Fruit fly (Drosophila melanogaster) whole organism, embryonic: ENCODE results near the gene ClC-a.
A peak's percentile ranks its signal among the peaks of the same experiment; 100 is the strongest.

ENCODE experiments used
- CG10267 ChIP-seq: fragments of 200-800 bp; sonication (Bioruptor generic); optimal IDR thresholded peaks from 2 replicates; lab custom pipeline; 2018; ENCODE audit warnings: missing biosample characterization, mild to moderate bottlenecking, missing genetic modification characterization, moderate library complexity
- CG10274 ChIP-seq: fragments of 200-800 bp; sonication (Bioruptor generic); optimal IDR thresholded peaks from 3 replicates; lab custom pipeline; 2017; ENCODE audit warnings: missing biosample characterization, mild to moderate bottlenecking, missing genetic modification characterization
- CG11504 ChIP-seq: fragments of 200-800 bp; sonication (Bioruptor generic); optimal IDR thresholded peaks from 3 replicates; lab custom pipeline; 2019; ENCODE audit warnings: missing biosample characterization, mild to moderate bottlenecking, missing genetic modification characterization, moderate library complexity
- CG13624 ChIP-seq: fragments of 200-800 bp; sonication (Bioruptor generic); optimal IDR thresholded peaks from 2 replicates; lab custom pipeline; 2016; ENCODE audit warnings: missing biosample characterization, missing genetic modification characterization
- CG15479 ChIP-seq: fragments of 200-800 bp; sonication (Bioruptor generic); optimal IDR thresholded peaks from 3 replicates; lab custom pipeline; 2019; ENCODE audit warnings: missing biosample characterization, mild to moderate bottlenecking, missing genetic modification characterization, moderate library complexity
- CG1603 ChIP-seq: fragments of 200-800 bp; sonication (Bioruptor generic); optimal IDR thresholded peaks from 2 replicates; lab custom pipeline; 2019; ENCODE audit warnings: missing biosample characterization, mild to moderate bottlenecking, missing genetic modification characterization, moderate library complexity
- CG16779 ChIP-seq: fragments of 200-800 bp; sonication (Bioruptor generic); IDR thresholded peaks from 2 replicates; pipeline ENCODE4 v1.3.6; 2022; ENCODE audit warnings: missing biosample characterization, missing genetic modification characterization
- CG16813 ChIP-seq: fragments of 200-800 bp; sonication (Bioruptor generic); IDR thresholded peaks from 3 replicates; pipeline ENCODE4 v1.3.6; 2022; ENCODE audit warnings: missing biosample characterization, missing genetic modification characterization; ENCODE audit not compliant: partially characterized antibody
- CG18262 ChIP-seq: fragments of 200-800 bp; optimal IDR thresholded peaks from 3 replicates; lab custom pipeline; 2019; ENCODE audit warnings: missing biosample characterization, mild to moderate bottlenecking, missing genetic modification characterization, moderate library complexity
- CG1832 ChIP-seq: fragments of 200-800 bp; sonication (Bioruptor generic); optimal IDR thresholded peaks from 2 replicates; lab custom pipeline; 2017; ENCODE audit warnings: missing biosample characterization, mild to moderate bottlenecking, missing genetic modification characterization, inconsistent platforms
- CG18476 ChIP-seq: fragments of 200-800 bp; sonication (Bioruptor generic); optimal IDR thresholded peaks from 2 replicates; lab custom pipeline; 2016; ENCODE audit warnings: missing biosample characterization, mild to moderate bottlenecking, missing genetic modification characterization
- CG2199 ChIP-seq: fragments of 200-800 bp; sonication (Bioruptor generic); IDR thresholded peaks from 3 replicates; pipeline ENCODE4 v1.3.6; 2022; ENCODE audit warnings: missing biosample characterization, missing genetic modification characterization
- CG2875 ChIP-seq: fragments of 200-800 bp; sonication (Bioruptor generic); optimal IDR thresholded peaks from 2 replicates; lab custom pipeline; 2017; ENCODE audit warnings: missing biosample characterization, mild to moderate bottlenecking, missing genetic modification characterization, missing genetic modification reagents
- CG2889 ChIP-seq: fragments of 200-800 bp; sonication (Bioruptor generic); IDR thresholded peaks from 3 replicates; pipeline ENCODE4 v1.3.6; 2022; ENCODE audit warnings: missing biosample characterization, missing genetic modification characterization
- CG31224 ChIP-seq: fragments of 200-800 bp; sonication (Bioruptor generic); IDR thresholded peaks from 2 replicates; pipeline ENCODE4 v1.3.6; 2022; ENCODE audit warnings: missing biosample characterization, missing genetic modification characterization
- CG7357 ChIP-seq: fragments of 200-800 bp; sonication (Bioruptor generic); IDR thresholded peaks from 3 replicates; pipeline ENCODE4 v1.3.6; 2022; ENCODE audit warnings: missing biosample characterization, missing genetic modification characterization
- CG7928 ChIP-seq: fragments of 200-800 bp; sonication (Bioruptor generic); optimal IDR thresholded peaks from 2 replicates; lab custom pipeline; 2017; ENCODE audit warnings: missing biosample characterization, mild to moderate bottlenecking, missing genetic modification characterization
- CG8359 ChIP-seq: fragments of 200-800 bp; sonication (Bioruptor generic); optimal IDR thresholded peaks from 2 replicates; lab custom pipeline; 2017; ENCODE audit warnings: missing biosample characterization, mild to moderate bottlenecking, missing genetic modification characterization, borderline replicate concordance
- CG9932 ChIP-seq: fragments of 200-800 bp; sonication (Bioruptor generic); IDR thresholded peaks from 2 replicates; pipeline ENCODE4 v1.3.6; 2022; ENCODE audit warnings: missing biosample characterization, missing genetic modification characterization
- D19A ChIP-seq: fragments of 200-800 bp; optimal IDR thresholded peaks from 3 replicates; lab custom pipeline; 2019; ENCODE audit warnings: missing biosample characterization, mild to moderate bottlenecking, missing genetic modification characterization, moderate library complexity
- Fer2 ChIP-seq: fragments of 200-800 bp; sonication (Bioruptor generic); optimal IDR thresholded peaks from 2 replicates; lab custom pipeline; 2018; ENCODE audit warnings: missing biosample characterization, mild to moderate bottlenecking, missing genetic modification characterization, moderate library complexity
- HmgD ChIP-seq: fragments of 200-800 bp; sonication (Bioruptor generic); optimal IDR thresholded peaks from 3 replicates; lab custom pipeline; 2016; ENCODE audit warnings: missing biosample characterization, missing genetic modification characterization
- HmgZ ChIP-seq: fragments of 200-800 bp; sonication (Bioruptor generic); optimal IDR thresholded peaks from 2 replicates; lab custom pipeline; 2018; ENCODE audit warnings: missing biosample characterization, mild to moderate bottlenecking, missing genetic modification characterization
- Hmr ChIP-seq: fragments of 200-800 bp; sonication (Bioruptor generic); optimal IDR thresholded peaks from 3 replicates; lab custom pipeline; 2017; ENCODE audit warnings: mild to moderate bottlenecking, missing biosample characterization, missing genetic modification reagents, missing genetic modification characterization
- Hsf ChIP-seq: fragments of 200-800 bp; sonication (Bioruptor generic); optimal IDR thresholded peaks from 3 replicates; lab custom pipeline; 2016; ENCODE audit warnings: missing biosample characterization, missing genetic modification characterization
- Kr ChIP-seq: fragments of 200-800 bp; sonication (Bioruptor generic); optimal IDR thresholded peaks from 2 replicates; lab custom pipeline; 2017; ENCODE audit warnings: missing biosample characterization, mild to moderate bottlenecking, missing genetic modification characterization
- Mad ChIP-seq: fragments of 200-800 bp; sonication (Bioruptor generic); optimal IDR thresholded peaks from 2 replicates; lab custom pipeline; 2016; ENCODE audit warnings: missing biosample characterization, missing genetic modification characterization
- NFAT ChIP-seq: fragments of 200-800 bp; sonication (Bioruptor generic); IDR thresholded peaks from 2 replicates; pipeline ENCODE4 v1.3.6; 2022; ENCODE audit warnings: missing biosample characterization, missing genetic modification characterization
- Nf-YC ChIP-seq: fragments of 200-800 bp; optimal IDR thresholded peaks from 3 replicates; lab custom pipeline; 2019; ENCODE audit warnings: missing biosample characterization, mild to moderate bottlenecking, missing genetic modification characterization, moderate library complexity
- Spps ChIP-seq: fragments of 200-800 bp; sonication (Bioruptor generic); optimal IDR thresholded peaks from 2 replicates; lab custom pipeline; 2018; ENCODE audit warnings: missing biosample characterization, mild to moderate bottlenecking, missing genetic modification characterization
- Sry-δ ChIP-seq: fragments of 200-800 bp; sonication (Bioruptor generic); optimal IDR thresholded peaks from 2 replicates; lab custom pipeline; 2016; ENCODE audit warnings: missing biosample characterization, missing genetic modification characterization
- YL-1 ChIP-seq: fragments of 200-800 bp; sonication (Bioruptor generic); optimal IDR thresholded peaks from 3 replicates; lab custom pipeline; 2017; ENCODE audit warnings: missing biosample characterization, mild to moderate bottlenecking, missing genetic modification characterization
- amos ChIP-seq: fragments of 200-800 bp; sonication (Bioruptor generic); IDR thresholded peaks from 2 replicates; pipeline ENCODE4 v1.3.6; 2022; ENCODE audit warnings: missing biosample characterization, missing genetic modification characterization; ENCODE audit not compliant: partially characterized antibody
- ap ChIP-seq: fragments of 200-800 bp; sonication (Bioruptor generic); IDR thresholded peaks from 2 replicates; pipeline ENCODE4 v1.3.6; 2022; ENCODE audit warnings: missing biosample characterization, missing genetic modification characterization
- cas ChIP-seq: fragments of 200-800 bp; sonication (Bioruptor generic); IDR thresholded peaks from 2 replicates; pipeline ENCODE4 v1.3.6; 2022; ENCODE audit warnings: missing biosample characterization, missing genetic modification characterization
- emc ChIP-seq: fragments of 200-800 bp; sonication (Bioruptor generic); optimal IDR thresholded peaks from 2 replicates; lab custom pipeline; 2016; ENCODE audit warnings: missing biosample characterization, missing genetic modification characterization
- fd102C ChIP-seq: fragments of 200-800 bp; sonication (Bioruptor generic); optimal IDR thresholded peaks from 2 replicates; lab custom pipeline; 2018; ENCODE audit warnings: missing biosample characterization, mild to moderate bottlenecking, missing genetic modification characterization, moderate library complexity
- her ChIP-seq: fragments of 200-800 bp; sonication (Bioruptor generic); optimal IDR thresholded peaks from 2 replicates; lab custom pipeline; 2016; ENCODE audit warnings: missing biosample characterization, missing genetic modification characterization
- hth ChIP-seq: fragments of >200 bp; optimal IDR thresholded peaks from 2 replicates; lab custom pipeline; 2017; ENCODE audit warnings: inconsistent platforms
- jigr1 ChIP-seq: fragments of 200-800 bp; sonication (Bioruptor generic); IDR thresholded peaks from 3 replicates; pipeline ENCODE4 v1.3.6; 2022; ENCODE audit warnings: missing biosample characterization, missing genetic modification characterization
- ken ChIP-seq: fragments of 200-800 bp; sonication (Bioruptor generic); IDR thresholded peaks from 3 replicates; pipeline ENCODE4 v1.3.6; 2022; ENCODE audit warnings: missing biosample characterization, missing genetic modification characterization
- sima ChIP-seq: fragments of 200-800 bp; sonication (Bioruptor generic); optimal IDR thresholded peaks from 2 replicates; lab custom pipeline; 2016; ENCODE audit warnings: missing biosample characterization, missing genetic modification characterization
- sisA ChIP-seq: fragments of 200-800 bp; sonication (Bioruptor generic); IDR thresholded peaks from 2 replicates; pipeline ENCODE4 v1.3.6; 2022; ENCODE audit warnings: missing biosample characterization, missing genetic modification characterization
- so ChIP-seq: fragments of 200-800 bp; sonication (Bioruptor generic); IDR thresholded peaks from 3 replicates; pipeline ENCODE4 v1.3.6; 2022; ENCODE audit warnings: missing biosample characterization, missing genetic modification characterization
- sob ChIP-seq: fragments of 200-800 bp; sonication (Bioruptor generic); IDR thresholded peaks from 2 replicates; pipeline ENCODE4 v1.3.6; 2022; ENCODE audit warnings: missing biosample characterization, missing genetic modification characterization
- stwl ChIP-seq: fragments of 200-800 bp; sonication (Bioruptor generic); optimal IDR thresholded peaks from 3 replicates; lab custom pipeline; 2018; ENCODE audit warnings: missing biosample characterization, mild to moderate bottlenecking, missing genetic modification characterization, moderate library complexity
- trh ChIP-seq: fragments of 200-800 bp; sonication (Bioruptor generic); optimal IDR thresholded peaks from 2 replicates; lab custom pipeline; 2016; ENCODE audit warnings: missing biosample characterization, missing genetic modification characterization
- usp ChIP-seq: fragments of >200 bp; optimal IDR thresholded peaks from 2 replicates; lab custom pipeline; 2017; ENCODE audit warnings: missing biosample characterization, missing genetic modification characterization
- vnd ChIP-seq: fragments of 200-800 bp; sonication (Bioruptor generic); IDR thresholded peaks from 3 replicates; pipeline ENCODE4 v1.3.6; 2022; ENCODE audit warnings: missing biosample characterization, missing genetic modification characterization; ENCODE audit not compliant: partially characterized antibody
- wor ChIP-seq: fragments of 200-800 bp; sonication (Bioruptor generic); IDR thresholded peaks from 2 replicates; pipeline ENCODE4 v1.3.6; 2022; ENCODE audit warnings: missing biosample characterization, missing genetic modification characterization

The ClC-a gene

DNA sequence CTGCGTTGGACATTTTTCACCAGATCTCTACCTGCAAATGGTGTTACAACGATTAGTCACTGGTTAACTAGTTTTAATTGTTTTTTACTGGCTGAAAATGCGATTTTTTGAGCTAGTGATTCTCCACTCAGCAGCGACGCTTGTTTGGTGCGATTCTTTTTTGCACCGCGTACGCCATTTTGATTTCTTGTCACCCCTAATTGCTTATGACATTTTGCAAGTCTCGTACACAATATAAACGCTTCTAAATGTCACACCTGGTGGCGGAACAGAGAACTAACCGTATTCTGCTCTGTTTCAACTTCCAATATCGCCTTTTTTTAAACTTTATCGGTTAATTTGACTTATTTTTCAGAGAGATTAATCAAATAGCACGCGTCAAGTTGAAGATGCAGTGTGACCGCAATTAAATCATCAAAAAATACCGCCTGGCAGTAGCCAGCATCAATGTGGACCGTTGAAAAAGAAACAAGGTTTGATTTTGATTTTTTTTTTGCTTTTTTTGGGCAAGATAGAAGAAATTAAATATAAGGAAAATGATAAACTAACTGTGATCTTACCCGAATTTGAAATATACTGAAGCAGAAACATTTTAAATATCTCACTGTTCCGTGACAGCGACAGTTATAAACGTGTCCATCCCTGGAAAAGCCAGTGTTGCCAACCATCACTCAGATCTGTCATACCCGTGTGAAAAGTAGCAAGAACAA lies 6.1 kb upstream of the ClC-a start, which contains the start of the genes COX5A and glo (continued):
- peak; percentile 78 for TF ChIP-seq Hmr
- TF ChIP-seq NFAT (GFP tag; lab: Robert Waterston, UW), result peak; percentile 82
- 0 out of 3 replicates have a peak, but pooled peaks have one; percentile 12 for TF ChIP-seq CG16813 (GFP tag; lab: Robert Waterston, UW)
- peak; percentile 86 for TF ChIP-seq CG1603 (tag; lab: Kevin White, UChicago)
- peak; percentile 95 for TF ChIP-seq YL-1 (GFP tag; lab: Kevin White, UChicago)
- peak; percentile 9 for TF ChIP-seq CG10274 (GFP tag; lab: Kevin White, UChicago)
- no peak for TF ChIP-seq vnd (GFP tag; lab: Robert Waterston, UW)
- TF ChIP-seq Mad (GFP tag; lab: Kevin White, UChicago), result peak; percentile 74
- TF ChIP-seq CG18476 (GFP tag; lab: Kevin White, UChicago), result peak; percentile 50
- peak; percentile 62 for TF ChIP-seq CG31224 (GFP tag; lab: Robert Waterston, UW)
- peak; percentile 55 for TF ChIP-seq Fer2 (tag; lab: Kevin White, UChicago)
- no peak for TF ChIP-seq hth
- peak; percentile 90 for TF ChIP-seq Hsf (GFP tag; lab: Kevin White, UChicago)
- no peak for TF ChIP-seq CG11504 (tag; lab: Kevin White, UChicago)
- TF ChIP-seq D19A, result no peak
- peak; percentile 82 for TF ChIP-seq HmgZ
- peak; percentile 70 for TF ChIP-seq cas (GFP tag; lab: Robert Waterston, UW)
- peak; percentile 38 for TF ChIP-seq sima (GFP tag; lab: Kevin White, UChicago)
- peak; percentile 70 for TF ChIP-seq ap
- peak; percentile 85 for TF ChIP-seq CG10267 (tag; lab: Kevin White, UChicago)
- TF ChIP-seq Spps (tag; lab: Kevin White, UChicago), result peak; percentile 48
- TF ChIP-seq CG2889 (GFP tag; lab: Robert Waterston, UW), result no peak
- peak; percentile 71 for TF ChIP-seq Sry-δ (GFP tag; lab: Kevin White, UChicago)
- TF ChIP-seq so (GFP tag; lab: Robert Waterston, UW), result 0 out of 3 replicates have a peak, but pooled peaks have one; percentile 25
- peak; percentile 51 for TF ChIP-seq CG18262 (tag; lab: Kevin White, UChicago)
- no peak for TF ChIP-seq CG8359 (GFP tag; lab: Kevin White, UChicago)
- TF ChIP-seq her (GFP tag; lab: Kevin White, UChicago), result peak; percentile 77
- TF ChIP-seq CG9932, result peak; percentile 91
- peak; percentile 71; the same call in 2 of the 3 replicates for TF ChIP-seq ken (GFP tag; lab: Robert Waterston, UW)
- TF ChIP-seq HmgD, result peak; percentile 90
- TF ChIP-seq CG7357 (GFP tag; lab: Robert Waterston, UW), result peak; percentile 42; the same call in 1 of the 3 replicates
- peak; percentile 37; the same call in 1 of the 2 replicates for TF ChIP-seq wor (GFP tag; lab: Robert Waterston, UW)
- peak; percentile 20; the same call in 1 of the 2 replicates for TF ChIP-seq amos (GFP tag; lab: Robert Waterston, UW)
- peak; percentile 78 for TF ChIP-seq sob (GFP tag; lab: Robert Waterston, UW)
- TF ChIP-seq CG15479 (GFP tag; lab: Kevin White, UChicago), result no peak
- no peak for TF ChIP-seq usp (GFP tag; lab: Kevin White, UChicago)
- peak; percentile 87 for TF ChIP-seq CG13624
- TF ChIP-seq Kr (GFP tag; lab: Kevin White, UChicago), result no peak
- peak; percentile 55 for TF ChIP-seq Nf-YC (tag; lab: Kevin White, UChicago)
- TF ChIP-seq CG7928 (GFP tag; lab: Kevin White, UChicago), result peak; percentile 97
- TF ChIP-seq CG2199 (GFP tag; lab: Robert Waterston, UW), result 0 out of 3 replicates have a peak, but pooled peaks have one; percentile 57
- no peak for TF ChIP-seq CG2875
- TF ChIP-seq CG16779 (GFP tag; lab: Robert Waterston, UW), result no peak; the same call in 1 of the 2 replicates
- no peak for TF ChIP-seq CG1832 (GFP tag; lab: Kevin White, UChicago)
- peak; percentile 41 for TF ChIP-seq trh (GFP tag; lab: Kevin White, UChicago)
- TF ChIP-seq stwl, result peak; percentile 67
- peak; percentile 64 for TF ChIP-seq sisA (GFP tag; lab: Robert Waterston, UW)
- TF ChIP-seq emc (GFP tag; lab: Kevin White, UChicago), result peak; percentile 62
- no peak for TF ChIP-seq jigr1
- peak; percentile 26 for TF ChIP-seq fd102C
